Fruit fly (Drosophila melanogaster) whole organism, embryonic: ENCODE results near the gene intr.

ENCODE experiments used
- Adf1 ChIP-seq: fragments of 200-800 bp; sonication (Bioruptor generic); IDR thresholded peaks from 2 replicates; pipeline ENCODE4 v1.3.6; 2022; ENCODE audit warnings: missing biosample characterization, missing genetic modification characterization
- CG10209 ChIP-seq: fragments of 200-800 bp; sonication (Bioruptor generic); optimal IDR thresholded peaks from 3 replicates; lab custom pipeline; 2017; ENCODE audit warnings: missing biosample characterization, mild to moderate bottlenecking, missing genetic modification characterization, missing genetic modification reagents
- CG1024 ChIP-seq: fragments of 200-800 bp; sonication (Bioruptor generic); IDR thresholded peaks from 2 replicates; pipeline ENCODE4 v1.3.6; 2022; ENCODE audit warnings: missing biosample characterization, missing genetic modification characterization
- CG10267 ChIP-seq: fragments of 200-800 bp; sonication (Bioruptor generic); optimal IDR thresholded peaks from 2 replicates; lab custom pipeline; 2018; ENCODE audit warnings: missing biosample characterization, mild to moderate bottlenecking, missing genetic modification characterization, moderate library complexity
- CG11247 ChIP-seq: fragments of 200-800 bp; sonication (Bioruptor generic); IDR thresholded peaks from 2 replicates; pipeline ENCODE4 v1.3.6; 2022; ENCODE audit warnings: missing biosample characterization, missing genetic modification characterization
- CG11456 ChIP-seq: fragments of 200-800 bp; sonication (Bioruptor generic); IDR thresholded peaks from 3 replicates; pipeline ENCODE4 v1.3.6; 2022; ENCODE audit warnings: missing biosample characterization, missing genetic modification characterization
- CG11723 ChIP-seq: fragments of 200-800 bp; sonication (Bioruptor generic); optimal IDR thresholded peaks from 2 replicates; lab custom pipeline; 2017; ENCODE audit warnings: missing biosample characterization, mild to moderate bottlenecking, missing genetic modification characterization
- CG1233 ChIP-seq: fragments of 200-800 bp; sonication (Bioruptor generic); optimal IDR thresholded peaks from 4 replicates; lab custom pipeline; 2018; ENCODE audit warnings: missing biosample characterization, mild to moderate bottlenecking, missing genetic modification characterization
- CG12659 ChIP-seq: fragments of 200-800 bp; sonication (Bioruptor generic); optimal IDR thresholded peaks from 3 replicates; lab custom pipeline; 2017; ENCODE audit warnings: mild to moderate bottlenecking, missing biosample characterization, missing genetic modification reagents, missing genetic modification characterization
- CG16863 ChIP-seq: fragments of 200-800 bp; sonication (Bioruptor generic); optimal IDR thresholded peaks from 3 replicates; lab custom pipeline; 2016; ENCODE audit warnings: missing biosample characterization, missing genetic modification characterization
- CG30020 ChIP-seq: fragments of 200-800 bp; optimal IDR thresholded peaks from 2 replicates; lab custom pipeline; 2019; ENCODE audit warnings: missing biosample characterization, mild to moderate bottlenecking, missing genetic modification characterization, moderate library complexity
- CG3065 ChIP-seq: fragments of 200-800 bp; sonication (Bioruptor generic); optimal IDR thresholded peaks from 2 replicates; lab custom pipeline; 2016; ENCODE audit warnings: missing biosample characterization, missing genetic modification characterization
- CG4820 ChIP-seq: fragments of 200-800 bp; sonication (Bioruptor generic); optimal IDR thresholded peaks from 3 replicates; lab custom pipeline; 2016; ENCODE audit warnings: missing biosample characterization, missing genetic modification characterization
- CG6813 ChIP-seq: fragments of 200-800 bp; sonication (Bioruptor generic); optimal IDR thresholded peaks from 2 replicates; lab custom pipeline; 2017; ENCODE audit warnings: missing biosample characterization, missing genetic modification characterization, mild to moderate bottlenecking, moderate library complexity, missing genetic modification reagents
- CG7928 ChIP-seq: fragments of 200-800 bp; sonication (Bioruptor generic); optimal IDR thresholded peaks from 2 replicates; lab custom pipeline; 2017; ENCODE audit warnings: missing biosample characterization, mild to moderate bottlenecking, missing genetic modification characterization
- CkIIα-i1 ChIP-seq: fragments of 200-800 bp; sonication (Bioruptor generic); IDR thresholded peaks from 2 replicates; pipeline ENCODE4 v1.3.6; 2022; ENCODE audit warnings: missing biosample characterization, missing genetic modification characterization
- Drgx ChIP-seq: fragments of 200-800 bp; sonication (Bioruptor generic); IDR thresholded peaks from 2 replicates; pipeline ENCODE4 v1.3.6; 2022; ENCODE audit warnings: missing biosample characterization, missing genetic modification characterization
- E2f1 ChIP-seq: fragments of 200-800 bp; sonication (Bioruptor generic); IDR thresholded peaks from 2 replicates; pipeline ENCODE4 v1.3.6; 2022; ENCODE audit warnings: missing biosample characterization, missing genetic modification characterization
- Ets65A ChIP-seq: fragments of 200-800 bp; sonication (Bioruptor generic); peaks from one replicate; lab custom pipeline; 2016; ENCODE audit warnings: missing biosample characterization, missing genetic modification characterization
- Gsc ChIP-seq: fragments of 200-800 bp; sonication (Bioruptor generic); IDR thresholded peaks from 2 replicates; pipeline ENCODE4 v1.3.6; 2022; ENCODE audit warnings: missing biosample characterization, missing genetic modification characterization
- Gug ChIP-seq: fragments of 200-800 bp; sonication (Bioruptor generic); IDR thresholded peaks from 4 replicates; pipeline ENCODE4 v1.3.6; 2022; ENCODE audit warnings: missing biosample characterization, missing genetic modification characterization
- HmgD ChIP-seq: fragments of 200-800 bp; sonication (Bioruptor generic); optimal IDR thresholded peaks from 3 replicates; lab custom pipeline; 2016; ENCODE audit warnings: missing biosample characterization, missing genetic modification characterization
- Hmr ChIP-seq: fragments of 200-800 bp; sonication (Bioruptor generic); optimal IDR thresholded peaks from 3 replicates; lab custom pipeline; 2017; ENCODE audit warnings: mild to moderate bottlenecking, missing biosample characterization, missing genetic modification reagents, missing genetic modification characterization
- Hr51 ChIP-seq, 2 experiments: fragments of 200-800 bp; sonication (Bioruptor generic); optimal IDR thresholded peaks; 2 replicates in 1 of 2; 3 replicates in 1 of 2; lab custom pipeline; 2016 to 2018; ENCODE audit warnings: missing biosample characterization in 2 of 2, missing genetic modification characterization in 2 of 2, mild to moderate bottlenecking in 1 of 2, moderate library complexity in 1 of 2
- Hr78 ChIP-seq, 2 experiments: fragments of 200-800 bp in 1 of 2; fragments of >200 bp in 1 of 2; sonication (Bioruptor generic) in 1 of 2; optimal IDR thresholded peaks; 2 replicates each; lab custom pipeline; 2017 to 2019; ENCODE audit warnings: missing biosample characterization in 2 of 2, missing genetic modification characterization in 2 of 2, mild to moderate bottlenecking in 1 of 2, moderate library complexity in 1 of 2
- Lhr ChIP-seq: fragments of 200-800 bp; sonication (Bioruptor generic); optimal IDR thresholded peaks from 3 replicates; lab custom pipeline; 2017; ENCODE audit warnings: mild to moderate bottlenecking, missing biosample characterization, missing genetic modification reagents, missing genetic modification characterization
- Max ChIP-seq: fragments of 200-800 bp; sonication (Bioruptor generic); optimal IDR thresholded peaks from 2 replicates; lab custom pipeline; 2016; ENCODE audit warnings: missing biosample characterization, mild to moderate bottlenecking, missing genetic modification characterization
- NC2α ChIP-seq: fragments of 200-800 bp; sonication (Bioruptor generic); optimal IDR thresholded peaks from 2 replicates; lab custom pipeline; 2016; ENCODE audit warnings: missing biosample characterization, missing genetic modification characterization
- Neu2 ChIP-seq: fragments of 200-800 bp; sonication (Bioruptor generic); optimal IDR thresholded peaks from 3 replicates; lab custom pipeline; 2016; ENCODE audit warnings: missing biosample characterization, missing genetic modification characterization, borderline replicate concordance
- Oli ChIP-seq: fragments of 200-800 bp; sonication (Bioruptor generic); optimal IDR thresholded peaks from 2 replicates; lab custom pipeline; 2018; ENCODE audit warnings: missing biosample characterization, mild to moderate bottlenecking, missing genetic modification characterization, moderate library complexity
- Ptx1 ChIP-seq: fragments of 200-800 bp; sonication (Bioruptor generic); IDR thresholded peaks from 2 replicates; pipeline ENCODE4 v1.3.6; 2022; ENCODE audit warnings: missing biosample characterization, missing genetic modification characterization
- bbx ChIP-seq: fragments of 200-800 bp; sonication (Bioruptor generic); IDR thresholded peaks from 2 replicates; pipeline ENCODE4 v1.3.6; 2022; ENCODE audit warnings: missing biosample characterization, missing genetic modification characterization; ENCODE audit not compliant: partially characterized antibody
- bcd ChIP-seq: fragments of 200-800 bp; sonication (Bioruptor generic); optimal IDR thresholded peaks from 2 replicates; lab custom pipeline; 2017; ENCODE audit warnings: missing biosample characterization, mild to moderate bottlenecking, missing genetic modification characterization
- bigmax ChIP-seq: fragments of 200-800 bp; sonication (Bioruptor generic); optimal IDR thresholded peaks from 2 replicates; lab custom pipeline; 2018; ENCODE audit warnings: missing biosample characterization, mild to moderate bottlenecking, missing genetic modification characterization
- cad ChIP-seq: fragments of >200 bp; optimal IDR thresholded peaks from 2 replicates; lab custom pipeline; 2017; ENCODE audit warnings: missing biosample characterization, missing genetic modification characterization
- cwo ChIP-seq: fragments of 200-800 bp; sonication (Bioruptor generic); optimal IDR thresholded peaks from 3 replicates; lab custom pipeline; 2017; ENCODE audit warnings: missing biosample characterization, missing genetic modification characterization, mild to moderate bottlenecking, moderate library complexity, missing genetic modification reagents
- fd102C ChIP-seq: fragments of 200-800 bp; sonication (Bioruptor generic); optimal IDR thresholded peaks from 2 replicates; lab custom pipeline; 2018; ENCODE audit warnings: missing biosample characterization, mild to moderate bottlenecking, missing genetic modification characterization, moderate library complexity
- ind ChIP-seq: fragments of 200-800 bp; sonication (Bioruptor generic); optimal IDR thresholded peaks from 3 replicates; lab custom pipeline; 2016; ENCODE audit warnings: missing biosample characterization, missing genetic modification characterization
- ken ChIP-seq: fragments of 200-800 bp; sonication (Bioruptor generic); IDR thresholded peaks from 3 replicates; pipeline ENCODE4 v1.3.6; 2022; ENCODE audit warnings: missing biosample characterization, missing genetic modification characterization
- klu ChIP-seq: fragments of 200-800 bp; sonication (Bioruptor generic); IDR thresholded peaks from 2 replicates; pipeline ENCODE4 v1.3.6; 2022; ENCODE audit warnings: missing biosample characterization, missing genetic modification characterization
- lab ChIP-seq: fragments of 200-800 bp; sonication (Bioruptor generic); optimal IDR thresholded peaks from 3 replicates; lab custom pipeline; 2017; ENCODE audit warnings: missing biosample characterization, missing genetic modification characterization, mild to moderate bottlenecking, moderate library complexity, missing genetic modification reagents
- mam ChIP-seq: fragments of 200-800 bp; sonication (Bioruptor generic); optimal IDR thresholded peaks from 3 replicates; lab custom pipeline; 2016; ENCODE audit warnings: missing biosample characterization, missing genetic modification characterization
- mld ChIP-seq: fragments of 200-800 bp; sonication (Bioruptor generic); IDR thresholded peaks from 3 replicates; pipeline ENCODE4 v1.3.6; 2022; ENCODE audit warnings: missing biosample characterization, missing genetic modification characterization; ENCODE audit not compliant: partially characterized antibody
- phol ChIP-seq: fragments of 200-800 bp; sonication (Bioruptor generic); optimal IDR thresholded peaks from 3 replicates; lab custom pipeline; 2018; ENCODE audit warnings: missing biosample characterization, mild to moderate bottlenecking, missing genetic modification characterization, moderate library complexity
- run ChIP-seq: fragments of 200-800 bp; sonication (Bioruptor generic); optimal IDR thresholded peaks from 3 replicates; lab custom pipeline; 2018; ENCODE audit warnings: missing biosample characterization, mild to moderate bottlenecking, missing genetic modification characterization
- slbo ChIP-seq: fragments of 200-800 bp; sonication (Bioruptor generic); IDR thresholded peaks from 2 replicates; pipeline ENCODE4 v1.3.6; 2022; ENCODE audit warnings: missing biosample characterization, missing genetic modification characterization
- sqz ChIP-seq: fragments of 200-800 bp; sonication (Bioruptor generic); optimal IDR thresholded peaks from 3 replicates; lab custom pipeline; 2018; ENCODE audit warnings: missing biosample characterization, mild to moderate bottlenecking, missing genetic modification characterization
- tin ChIP-seq: fragments of 200-800 bp; sonication (Bioruptor generic); optimal IDR thresholded peaks from 3 replicates; lab custom pipeline; 2016; ENCODE audit warnings: missing biosample characterization, missing genetic modification characterization

Gene intr

DNA sequence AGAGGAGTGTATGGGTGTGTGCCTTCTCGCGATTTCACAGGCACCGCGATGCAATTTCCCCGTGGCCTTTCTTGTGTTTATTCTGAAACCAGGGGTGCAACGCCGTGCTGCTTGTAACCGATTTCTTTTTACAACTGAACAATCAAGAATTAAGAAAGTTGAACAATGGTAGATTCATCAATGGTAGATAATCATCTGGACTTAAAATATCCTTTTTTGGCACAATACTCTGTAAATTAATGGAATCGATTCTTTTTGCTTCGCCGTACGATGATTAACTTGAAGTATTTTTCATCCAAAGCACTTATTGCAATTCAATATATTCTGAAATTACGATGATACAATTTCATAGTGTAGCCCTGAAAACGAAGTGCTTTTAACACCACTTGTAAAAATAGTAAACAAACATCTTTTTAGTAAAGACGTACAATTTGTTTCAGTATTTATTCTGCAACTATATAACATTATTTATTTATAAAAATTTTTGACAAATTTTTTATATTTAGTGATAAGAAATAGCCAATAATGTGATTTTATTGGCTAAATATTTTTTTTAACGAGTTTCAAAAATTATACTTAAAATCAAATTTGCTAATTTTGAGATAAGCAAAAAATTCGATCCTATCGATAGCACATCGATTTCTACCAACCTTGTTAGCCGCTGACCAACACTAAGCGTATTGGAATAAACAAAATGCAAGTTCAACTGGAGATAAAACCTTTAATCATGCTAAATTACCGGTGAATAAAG, 29.4 kb downstream of the intr start, which contains the start of the genes CG1523 and CG1647 (continued):
- no peak for TF ChIP-seq mld (GFP tag; lab: Robert Waterston, UW)
- TF ChIP-seq CG12659: peak; percentile 67
- TF ChIP-seq CG16863 (GFP tag; lab: Kevin White, UChicago): peak; percentile 57
- no peak for TF ChIP-seq fd102C (GFP tag; lab: Kevin White, UChicago)
- TF ChIP-seq Oli: peak; percentile 69
- peak in 1 of 2 experiments; percentile 51 for TF ChIP-seq Hr51 (GFP tag; optimal IDR thresholded peaks at IDR 0.05; lab: Kevin White, UChicago)
- no peak; the same call in 1 of the 2 replicates for TF ChIP-seq E2f1 (GFP tag; lab: Robert Waterston, UW)
- no peak for TF ChIP-seq CkIIα-i1
- no peak for TF ChIP-seq CG6813
- TF ChIP-seq cwo (GFP tag; lab: Kevin White, UChicago): no peak
- TF ChIP-seq run (tag; lab: Kevin White, UChicago): no peak
- TF ChIP-seq Hmr (GFP tag; lab: Kevin White, UChicago): no peak
- TF ChIP-seq ken (GFP tag; lab: Robert Waterston, UW): 0 out of 3 replicates have a peak, but pooled peaks have one; percentile 33
- TF ChIP-seq CG1233 (GFP tag; lab: Kevin White, UChicago): peak; percentile 70
- TF ChIP-seq CG10267 (tag; lab: Kevin White, UChicago): peak; percentile 88
- peak; percentile 36 for TF ChIP-seq CG10209 (GFP tag; lab: Kevin White, UChicago)
- TF ChIP-seq phol (tag; lab: Kevin White, UChicago): peak; percentile 75
- TF ChIP-seq CG11723: no peak
- peak; percentile 60 for TF ChIP-seq slbo (GFP tag; lab: Robert Waterston, UW)
- TF ChIP-seq Max: peak; percentile 43
- no peak for TF ChIP-seq CG1024
- peak; percentile 93 for TF ChIP-seq Ets65A (GFP tag; lab: Kevin White, UChicago)
- TF ChIP-seq ind (GFP tag; lab: Kevin White, UChicago): peak; percentile 60
- TF ChIP-seq Drgx: peak; percentile 34; the same call in 1 of the 2 replicates
- TF ChIP-seq bigmax (GFP tag; lab: Kevin White, UChicago): no peak
- TF ChIP-seq CG7928: peak; percentile 85
- TF ChIP-seq mam (GFP tag; lab: Kevin White, UChicago): peak; percentile 48
- TF ChIP-seq HmgD (GFP tag; lab: Kevin White, UChicago): peak; percentile 14
- peak; percentile 5 for TF ChIP-seq CG3065 (GFP tag; lab: Kevin White, UChicago)
- TF ChIP-seq klu (GFP tag; lab: Robert Waterston, UW): peak; percentile 52
- TF ChIP-seq CG4820 (GFP tag; lab: Kevin White, UChicago): peak; percentile 54
- peak; percentile 41 for TF ChIP-seq tin (GFP tag; lab: Kevin White, UChicago)
- TF ChIP-seq bcd (GFP tag; lab: Kevin White, UChicago): no peak
- no peak for TF ChIP-seq sqz (GFP tag; lab: Kevin White, UChicago)
- TF ChIP-seq CG30020: peak; percentile 66
- TF ChIP-seq NC2α: peak; percentile 55
- no peak for TF ChIP-seq Hr78 (GFP tag; optimal IDR thresholded peaks at IDR 0.05; lab: Kevin White, UChicago)
- TF ChIP-seq lab (GFP tag; lab: Kevin White, UChicago): no peak
- no peak for TF ChIP-seq Adf1 (GFP tag; lab: Robert Waterston, UW)
- peak; percentile 35; the same call in 1 of the 4 replicates for TF ChIP-seq Gug (GFP tag; lab: Robert Waterston, UW)
- TF ChIP-seq CG11247 (GFP tag; lab: Robert Waterston, UW): 0 out of 2 replicates have a peak, but pooled peaks have one; percentile 34
- no peak for TF ChIP-seq Neu2 (GFP tag; lab: Kevin White, UChicago)
- TF ChIP-seq Lhr (GFP tag; lab: Kevin White, UChicago): no peak
- TF ChIP-seq Ptx1 (GFP tag; lab: Robert Waterston, UW): peak; percentile 60
- TF ChIP-seq bbx: peak; percentile 33; the same call in 1 of the 2 replicates
- 0 out of 3 replicates have a peak, but pooled peaks have one; percentile 29 for TF ChIP-seq CG11456 (GFP tag; lab: Robert Waterston, UW)
- no peak for TF ChIP-seq cad (GFP tag; lab: Kevin White, UChicago)
- no peak for TF ChIP-seq Gsc (GFP tag; lab: Robert Waterston, UW)
